Worm (Caenorhabditis elegans): ENCODE data around the gene F29A7.3.

Gene F29A7.3

DNA sequence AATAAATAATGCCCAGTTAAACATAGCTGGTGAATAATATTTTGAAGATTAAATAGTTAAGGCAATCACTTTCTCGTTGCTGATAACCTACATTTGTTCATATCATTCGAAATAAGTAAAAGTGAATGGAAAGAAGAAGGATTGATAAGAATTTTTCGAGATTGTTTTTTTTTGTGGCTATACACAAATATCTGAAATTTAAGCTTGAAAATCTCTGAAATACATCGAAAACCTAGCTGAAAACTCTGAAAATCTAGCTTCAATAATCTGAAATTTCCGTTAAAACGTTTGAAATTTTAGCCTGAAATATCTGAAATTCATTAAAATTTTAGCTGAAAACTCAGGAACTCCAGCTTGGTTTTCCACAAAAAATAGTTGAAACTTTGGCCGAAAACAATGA, 13.5 kb upstream of the F29A7.3 start, which contains the start of gene T05A8.6:
Gene T05A8.6, minus strand, starts transcription at position 101 of the 400 bp plus-strand sequence.
- TF ChIP-seq bed-3 (GFP tag; optimal IDR thresholded peaks at IDR 0.05): no peak
- TF ChIP-seq mls-2 (tag; optimal IDR thresholded peaks at IDR 0.05): no peak
- TF ChIP-seq blmp-1 (tag; optimal IDR thresholded peaks at IDR 0.05): no peak
- TF ChIP-seq ham-2 (GFP tag; optimal IDR thresholded peaks at IDR 0.05): no peak

DNA sequence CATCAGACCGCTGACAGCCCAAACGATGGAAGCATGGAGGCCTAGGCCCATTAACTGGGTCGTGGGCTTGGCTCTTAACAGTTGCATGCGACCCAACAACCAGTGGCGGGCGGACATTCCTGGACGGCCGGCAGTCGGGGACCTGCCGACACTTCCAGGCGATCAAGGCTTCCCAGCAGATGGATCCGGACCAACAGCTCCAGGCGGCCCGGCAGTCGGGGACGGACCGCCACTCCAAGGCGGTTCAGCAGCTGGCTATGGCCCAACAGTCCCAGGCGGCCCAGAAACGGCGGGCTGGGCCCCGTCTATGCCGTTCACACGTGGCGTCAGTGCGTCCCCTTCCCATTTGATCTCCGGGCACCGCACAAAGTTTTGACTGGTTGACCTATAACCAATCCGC, 11.7 kb upstream of the F29A7.3 start:
- TF ChIP-seq lin-32 (GFP tag; optimal IDR thresholded peaks at IDR 0.05) (no peak), cnd-1 (tag; optimal IDR thresholded peaks at IDR 0.05) (no peak), unc-39 (tag; optimal IDR thresholded peaks at IDR 0.05) (no peak), nhr-76 (tag; optimal IDR thresholded peaks at IDR 0.05) (no peak), unc-120 (tag; optimal IDR thresholded peaks at IDR 0.05; ENCODE audit: poor library complexity, severe bottlenecking) (no peak), nhr-28 (tag; optimal IDR thresholded peaks at IDR 0.05) (no peak), ham-2 (GFP tag; optimal IDR thresholded peaks at IDR 0.05) (no peak), nhr-237 (tag; optimal IDR thresholded peaks at IDR 0.05) (no peak), blmp-1 (tag; optimal IDR thresholded peaks at IDR 0.05) (no peak), pha-4 (tag; optimal IDR thresholded peaks at IDR 0.05) (no peak), ces-1 (GFP tag; optimal IDR thresholded peaks at IDR 0.05) (no peak), lin-13 (tag; optimal IDR thresholded peaks at IDR 0.05) (no peak), ztf-11 (tag; optimal IDR thresholded peaks at IDR 0.05) (no peak), hlh-1 (tag; optimal IDR thresholded peaks at IDR 0.05) (no peak), nhr-12 (tag; optimal IDR thresholded peaks at IDR 0.05) (no peak)

DNA sequence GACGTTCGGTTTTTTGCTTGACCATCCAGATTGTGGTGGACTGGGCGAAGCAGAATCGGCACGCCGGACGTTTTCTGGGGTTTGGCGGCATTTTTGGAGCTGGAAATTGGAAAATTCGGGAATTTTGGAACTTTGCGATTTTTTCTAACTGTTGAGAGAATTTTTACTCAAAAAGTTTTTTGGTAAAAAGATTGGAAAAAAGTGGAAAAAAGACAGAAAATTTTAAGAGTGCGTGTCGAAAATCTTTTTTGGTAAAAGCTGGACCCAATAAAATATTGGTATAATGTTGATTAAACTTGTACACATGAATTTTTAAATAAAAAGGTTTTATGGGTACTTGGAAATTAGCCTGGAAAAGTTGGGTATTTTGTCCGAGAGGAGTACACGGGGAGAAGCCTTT, 10.8 kb upstream of the F29A7.3 start, which contains the start of gene T05A8.7:
Gene T05A8.7, minus strand, starts transcription at position 101 of the 400 bp plus-strand sequence.
- TF ChIP-seq elt-1 (tag; optimal IDR thresholded peaks at IDR 0.05; ENCODE audit: borderline replicate concordance, insufficient read depth) (no peak), bed-3 (GFP tag; optimal IDR thresholded peaks at IDR 0.05) (no peak), mab-5 (tag; optimal IDR thresholded peaks at IDR 0.05) (no peak), ztf-11 (tag; optimal IDR thresholded peaks at IDR 0.05) (no peak), drap-1 (GFP tag; optimal IDR thresholded peaks at IDR 0.05) (no peak), zip-8 (tag; optimal IDR thresholded peaks at IDR 0.05) (no peak), M03D4.4 (tag; optimal IDR thresholded peaks at IDR 0.05) (no peak), unc-39 (tag; optimal IDR thresholded peaks at IDR 0.05) (no peak)

DNA sequence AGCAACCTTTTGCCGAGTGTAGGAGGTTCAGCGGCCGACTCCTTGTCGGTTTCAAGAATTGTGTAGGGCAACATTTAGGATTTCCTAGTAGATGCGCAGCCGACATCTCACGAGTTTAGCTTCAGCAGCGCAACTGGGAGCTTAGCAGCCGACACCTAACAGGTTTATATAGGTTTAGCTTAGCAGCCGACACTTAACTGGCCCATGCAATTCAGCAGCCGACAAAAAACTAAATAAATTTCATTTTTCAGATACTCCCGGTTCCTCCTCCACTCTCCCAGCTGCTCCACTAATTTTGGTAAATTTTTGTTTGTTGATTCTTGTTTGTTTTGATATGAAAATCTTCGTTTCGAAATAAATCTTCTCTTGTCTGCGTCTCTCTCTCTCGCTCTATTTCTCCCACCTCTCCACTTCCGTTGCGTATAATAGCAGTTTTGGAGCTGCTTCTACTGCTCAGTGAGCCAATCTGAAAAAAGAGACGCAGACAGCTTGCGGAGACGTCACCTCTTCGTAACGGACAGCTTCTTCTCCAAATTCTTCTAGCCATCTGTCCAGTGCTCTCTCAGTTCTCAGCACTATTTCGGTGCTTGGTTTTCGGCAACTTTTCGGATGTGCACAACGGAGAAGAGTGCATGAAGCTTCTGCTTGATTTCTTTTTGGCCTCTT, 5.0 kb upstream of the F29A7.3 start:
- TF ChIP-seq mep-1 (tag; optimal IDR thresholded peaks at IDR 0.05): peak; percentile 48
- TF ChIP-seq ces-1 (GFP tag; optimal IDR thresholded peaks at IDR 0.05): peak; percentile 80
- TF ChIP-seq nhr-237 (tag; optimal IDR thresholded peaks at IDR 0.05): no peak
- TF ChIP-seq unc-62 (GFP tag; optimal IDR thresholded peaks at IDR 0.05): peak; percentile 73

DNA sequence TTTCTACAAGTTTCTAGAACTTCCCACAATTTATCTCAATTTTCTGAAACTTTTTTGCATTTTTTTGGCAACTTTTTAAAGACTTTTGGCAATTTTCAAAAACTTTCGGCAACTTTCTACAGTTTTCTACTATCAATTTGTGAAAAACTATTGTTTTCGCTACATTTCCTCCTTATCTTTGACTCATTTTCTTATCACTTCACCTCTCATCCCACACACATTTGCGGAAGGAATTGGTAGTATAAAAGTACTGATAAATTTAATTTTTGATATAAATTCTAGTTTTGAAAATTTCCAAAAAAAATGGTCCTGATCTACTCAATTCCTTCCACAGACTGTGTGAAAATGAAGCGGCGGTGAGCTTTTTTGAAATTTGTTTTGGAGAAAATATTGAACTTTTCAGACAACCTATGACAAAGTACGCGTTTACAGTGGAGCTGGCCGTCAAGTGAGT, 3.5 kb upstream of the F29A7.3 start, which contains the start of gene F29A7.4:
Gene F29A7.4, plus strand, starts transcription at position 404 of the 454 bp plus-strand sequence.
- no peak for TF ChIP-seq lin-13 (tag; optimal IDR thresholded peaks at IDR 0.05)
- TF ChIP-seq nhr-237 (tag; optimal IDR thresholded peaks at IDR 0.05): no peak
- no peak for TF ChIP-seq ztf-11 (tag; optimal IDR thresholded peaks at IDR 0.05)
- no peak for TF ChIP-seq ces-1 (GFP tag; optimal IDR thresholded peaks at IDR 0.05)
- TF ChIP-seq nhr-28 (tag; optimal IDR thresholded peaks at IDR 0.05): no peak
- no peak for TF ChIP-seq unc-39 (tag; optimal IDR thresholded peaks at IDR 0.05)
- TF ChIP-seq pha-4 (tag; optimal IDR thresholded peaks at IDR 0.05): no peak
- no peak for TF ChIP-seq nhr-2 (tag; optimal IDR thresholded peaks at IDR 0.05)

DNA sequence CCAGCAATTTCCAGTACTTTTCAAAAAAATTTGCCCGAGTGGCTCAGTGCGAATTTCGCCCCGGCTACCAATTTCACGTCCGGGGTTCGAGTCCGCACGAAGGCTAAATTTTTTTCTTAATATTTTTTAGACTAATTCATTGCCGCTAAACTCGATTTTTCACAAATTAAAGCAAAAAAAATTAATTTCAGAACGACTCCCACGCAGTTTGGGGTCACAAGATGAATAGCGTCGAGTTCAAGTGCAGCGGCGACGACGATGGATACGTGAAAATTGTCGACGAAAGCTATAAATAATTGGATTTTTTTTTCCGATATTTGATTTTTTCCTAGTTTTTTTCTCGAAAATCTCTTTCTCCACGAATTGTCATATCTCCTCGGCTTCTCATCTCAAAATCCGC, 1.8 kb upstream of the F29A7.3 start:
- no peak for TF ChIP-seq nhr-2 (tag; optimal IDR thresholded peaks at IDR 0.05)
- no peak for TF ChIP-seq M03D4.4 (tag; optimal IDR thresholded peaks at IDR 0.05)
- no peak for TF ChIP-seq unc-39 (tag; optimal IDR thresholded peaks at IDR 0.05)
- no peak for TF ChIP-seq sptf-1 (tag; optimal IDR thresholded peaks at IDR 0.05)
- no peak for TF ChIP-seq nhr-237 (tag; optimal IDR thresholded peaks at IDR 0.05)
- no peak for TF ChIP-seq tbx-8 (GFP tag; optimal IDR thresholded peaks at IDR 0.05)
- TF ChIP-seq pha-4 (tag; optimal IDR thresholded peaks at IDR 0.05): no peak
- TF ChIP-seq ceh-39 (tag; optimal IDR thresholded peaks at IDR 0.05): no peak
- no peak for TF ChIP-seq hlh-1 (tag; optimal IDR thresholded peaks at IDR 0.05)
- no peak for TF ChIP-seq ceh-83 (GFP tag; optimal IDR thresholded peaks at IDR 0.05)
- TF ChIP-seq blmp-1 (tag; optimal IDR thresholded peaks at IDR 0.05): no peak
- no peak for TF ChIP-seq zip-8 (tag; optimal IDR thresholded peaks at IDR 0.05)
- TF ChIP-seq bed-3 (GFP tag; optimal IDR thresholded peaks at IDR 0.05): no peak
- TF ChIP-seq unc-120 (tag; optimal IDR thresholded peaks at IDR 0.05; ENCODE audit: poor library complexity, severe bottlenecking): no peak
- TF ChIP-seq sem-2 (GFP tag; optimal IDR thresholded peaks at IDR 0.05): no peak
- no peak for TF ChIP-seq ham-2 (GFP tag; optimal IDR thresholded peaks at IDR 0.05)
